Worm (Caenorhabditis elegans): ENCODE results near the gene mon-2.

DNA sequence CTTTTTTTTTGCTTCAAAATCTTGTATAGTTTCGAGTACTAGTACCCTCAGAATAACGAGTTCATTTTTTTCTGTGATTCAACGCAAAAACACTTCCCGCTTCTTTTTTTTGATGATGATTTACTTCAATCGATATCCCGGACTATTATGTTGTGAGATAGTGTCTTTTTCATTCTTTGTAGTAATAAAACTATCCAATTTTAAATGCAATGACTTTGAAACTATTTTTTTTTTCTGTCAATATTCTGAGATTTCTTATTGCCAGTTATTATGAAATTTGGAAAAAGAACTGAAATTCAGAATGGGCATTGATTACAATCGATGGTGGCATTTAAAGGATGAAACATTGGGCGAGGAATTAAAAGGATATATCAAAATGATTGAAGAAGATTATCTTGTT lies 9.0 kb downstream of the mon-2 start, which contains the start of gene M18.3:
- TF ChIP-seq mel-28 (tag; optimal IDR thresholded peaks at IDR 0.05; ENCODE audit: borderline replicate concordance) (no peak), dpl-1 (GFP tag; optimal IDR thresholded peaks at IDR 0.05) (no peak), attf-5 (GFP tag; optimal IDR thresholded peaks at IDR 0.05) (no peak), let-526 (GFP tag; IDR thresholded peaks at IDR 0.05) (no peak), B0261.1 (tag; optimal IDR thresholded peaks at IDR 0.05) (no peak), snpc-4 (GFP tag; optimal IDR thresholded peaks at IDR 0.05) (no peak), snpc-4 (tag; optimal IDR thresholded peaks at IDR 0.05) (no peak), snpc-1.1 (tag; optimal IDR thresholded peaks at IDR 0.05; ENCODE audit: insufficient read depth) (no peak), fkh-3 (tag; optimal IDR thresholded peaks at IDR 0.05) (no peak), unc-62 (GFP tag; optimal IDR thresholded peaks at IDR 0.05) (no peak), mxl-1 (tag; optimal IDR thresholded peaks at IDR 0.05) (no peak)
